Worm (Caenorhabditis elegans) whole organism, L2 larva: ENCODE data around the gene W08E12.5.

Experiments used
- C34F6.9 ChIP-seq: fragments of 150-350 bp; optimal IDR thresholded peaks from 2 replicates; lab custom pipeline; 2014; ENCODE audit warnings: missing biosample characterization, missing genetic modification characterization
- F13H6.1 ChIP-seq: sonication (generic microtip); optimal IDR thresholded peaks from 2 replicates; lab custom pipeline; 2016; ENCODE audit warnings: missing genetic modification characterization, missing compliant biosample characterization
- R02D3.7 ChIP-seq: fragments of 150-350 bp; optimal IDR thresholded peaks from 2 replicates; lab custom pipeline; 2014; ENCODE audit warnings: missing biosample characterization, missing genetic modification characterization
- Y55F3AM.14 ChIP-seq: fragments of 200-800 bp; sonication (Bioruptor generic); optimal IDR thresholded peaks from 2 replicates; lab custom pipeline; 2018; ENCODE audit warnings: mild to moderate bottlenecking, missing genetic modification characterization, missing compliant biosample characterization
- ZK546.5 ChIP-seq: sonication (generic microtip); optimal IDR thresholded peaks from 2 replicates; lab custom pipeline; 2017; ENCODE audit warnings: missing biosample characterization, missing genetic modification characterization
- alr-1 ChIP-seq: fragments of 150-350 bp; optimal IDR thresholded peaks from 2 replicates; lab custom pipeline; 2014; ENCODE audit warnings: missing biosample characterization, missing genetic modification characterization
- ama-1 ChIP-seq: fragments of 150-350 bp; optimal IDR thresholded peaks from 2 replicates; lab custom pipeline; 2018; ENCODE audit warnings: inconsistent platforms
- ceh-16 ChIP-seq: fragments of 150-350 bp; optimal IDR thresholded peaks from 2 replicates; lab custom pipeline; 2014; ENCODE audit warnings: missing biosample characterization, missing genetic modification characterization
- ceh-82 ChIP-seq: fragments of 150-350 bp; optimal IDR thresholded peaks from 2 replicates; lab custom pipeline; 2014; ENCODE audit warnings: missing biosample characterization, missing genetic modification characterization
- crh-2 ChIP-seq: sonication (generic microtip); optimal IDR thresholded peaks from 2 replicates; lab custom pipeline; 2017; ENCODE audit warnings: missing biosample characterization, missing genetic modification characterization
- dmd-4 ChIP-seq: sonication (generic microtip); optimal IDR thresholded peaks from 2 replicates; lab custom pipeline; 2017; ENCODE audit warnings: missing biosample characterization, missing genetic modification characterization
- egl-27 ChIP-seq: sonication (generic microtip); optimal IDR thresholded peaks from 3 replicates; lab custom pipeline; 2017; ENCODE audit warnings: missing biosample characterization, missing genetic modification reagents, missing genetic modification characterization
- fos-1 ChIP-seq: fragments of 150-350 bp; optimal IDR thresholded peaks from 2 replicates; lab custom pipeline; 2014; ENCODE audit warnings: missing biosample characterization, missing genetic modification characterization
- gmeb-1 ChIP-seq: fragments of 150-350 bp; optimal IDR thresholded peaks from 2 replicates; lab custom pipeline; 2014; ENCODE audit warnings: missing biosample characterization, missing genetic modification characterization
- lin-11 ChIP-seq: fragments of 150-350 bp; sonication (generic microtip); optimal IDR thresholded peaks from 2 replicates; lab custom pipeline; 2014; ENCODE audit warnings: missing biosample characterization, missing genetic modification characterization, inconsistent platforms, mixed read lengths
- lin-13 ChIP-seq: fragments of 150-350 bp; optimal IDR thresholded peaks from 2 replicates; lab custom pipeline; 2014; ENCODE audit warnings: missing biosample characterization, missing genetic modification reagents, missing genetic modification characterization
- lin-39 ChIP-seq: fragments of 150-350 bp; optimal IDR thresholded peaks from 2 replicates; lab custom pipeline; 2014; ENCODE audit warnings: missing biosample characterization, missing genetic modification reagents, missing genetic modification characterization
- lsy-2 ChIP-seq, 2 experiments: fragments of 150-350 bp in 1 of 2; sonication (generic microtip) in 1 of 2; optimal IDR thresholded peaks; 2 replicates each; lab custom pipeline; 2014 to 2017; ENCODE audit warnings: missing biosample characterization in 2 of 2, missing genetic modification characterization in 2 of 2
- mdl-1 ChIP-seq, 2 experiments: fragments of 150-350 bp in 1 of 2; sonication (generic microtip) in 1 of 2; optimal IDR thresholded peaks; 2 replicates each; lab custom pipeline; 2017; ENCODE audit warnings: missing biosample characterization in 2 of 2, missing genetic modification characterization in 2 of 2
- nhr-11 ChIP-seq: fragments of 150-350 bp; optimal IDR thresholded peaks from 2 replicates; lab custom pipeline; 2014; ENCODE audit warnings: missing biosample characterization, missing genetic modification characterization
- nhr-12 ChIP-seq: fragments of 150-350 bp; optimal IDR thresholded peaks from 2 replicates; lab custom pipeline; 2014; ENCODE audit warnings: missing biosample characterization, missing genetic modification characterization
- nhr-21 ChIP-seq: fragments of 150-350 bp; optimal IDR thresholded peaks from 2 replicates; lab custom pipeline; 2014; ENCODE audit warnings: missing biosample characterization, missing genetic modification characterization
- nhr-23 ChIP-seq: fragments of 150-350 bp; optimal IDR thresholded peaks from 2 replicates; lab custom pipeline; 2014; ENCODE audit warnings: missing biosample characterization, missing genetic modification reagents, missing genetic modification characterization
- nhr-237 ChIP-seq: fragments of 150-350 bp; optimal IDR thresholded peaks from 2 replicates; lab custom pipeline; 2014; ENCODE audit warnings: missing biosample characterization, missing genetic modification characterization
- nhr-25 ChIP-seq: fragments of 150-350 bp; sonication (generic microtip); optimal IDR thresholded peaks from 3 replicates; lab custom pipeline; 2014; ENCODE audit warnings: missing biosample characterization, missing genetic modification characterization
- nhr-6 ChIP-seq: fragments of 150-350 bp; optimal IDR thresholded peaks from 2 replicates; lab custom pipeline; 2014; ENCODE audit warnings: missing biosample characterization, missing genetic modification characterization
- nhr-77 ChIP-seq: fragments of 150-350 bp; optimal IDR thresholded peaks from 2 replicates; lab custom pipeline; 2014; ENCODE audit warnings: missing biosample characterization, missing genetic modification characterization
- peb-1 ChIP-seq: fragments of 150-350 bp; optimal IDR thresholded peaks from 2 replicates; lab custom pipeline; 2014; ENCODE audit warnings: missing biosample characterization, missing genetic modification characterization
- sem-4 ChIP-seq: fragments of 150-350 bp; optimal IDR thresholded peaks from 2 replicates; lab custom pipeline; 2014; ENCODE audit warnings: missing biosample characterization, missing genetic modification reagents, missing genetic modification characterization
- skn-1 ChIP-seq: sonication (generic microtip); optimal IDR thresholded peaks from 2 replicates; lab custom pipeline; 2017; ENCODE audit warnings: missing biosample characterization, missing genetic modification characterization
- sma-3 ChIP-seq: sonication (generic microtip); optimal IDR thresholded peaks from 2 replicates; lab custom pipeline; 2016; ENCODE audit warnings: missing genetic modification reagents, missing genetic modification characterization, missing compliant biosample characterization
- snpc-4 ChIP-seq: fragments of 150-350 bp; optimal IDR thresholded peaks from 2 replicates; lab custom pipeline; 2014; ENCODE audit warnings: missing biosample characterization, missing genetic modification characterization
- unc-39 ChIP-seq: fragments of 150-350 bp; optimal IDR thresholded peaks from 2 replicates; lab custom pipeline; 2014; ENCODE audit warnings: missing biosample characterization, missing genetic modification characterization
- unc-62 ChIP-seq: fragments of 150-350 bp; optimal IDR thresholded peaks from 2 replicates; lab custom pipeline; 2014; ENCODE audit warnings: missing biosample characterization, missing genetic modification reagents, missing genetic modification characterization
- zag-1 ChIP-seq: fragments of 150-350 bp; optimal IDR thresholded peaks from 2 replicates; lab custom pipeline; 2014; ENCODE audit warnings: missing biosample characterization, missing genetic modification characterization
- ztf-1 ChIP-seq: fragments of 200-800 bp; sonication (Bioruptor generic); conservative IDR thresholded peaks from 2 replicates; pipeline ENCODE4 v1.3.6; 2022; ENCODE audit warnings: missing genetic modification characterization, missing compliant biosample characterization
- ztf-4 ChIP-seq: fragments of 150-350 bp; optimal IDR thresholded peaks from 2 replicates; lab custom pipeline; 2014; ENCODE audit warnings: missing biosample characterization, missing genetic modification characterization

The W08E12.5 gene

ce11 chrIV:3265657-3266056, 34.9 kb upstream of the W08E12.5 start, which contains the start of gene T26C12.2:
T26C12.2 (minus strand) TSS chrIV:3265757.
- TF ChIP-seq nhr-6 (tag; lab: Kevin White, UChicago), result no peak
- no peak for TF ChIP-seq F13H6.1 (tag; lab: Kevin White, UChicago)
- no peak for TF ChIP-seq nhr-12 (tag; lab: Kevin White, UChicago)
- no peak for TF ChIP-seq unc-39
- TF ChIP-seq lin-11 (tag; lab: Kevin White, UChicago), result no peak
- TF ChIP-seq nhr-23 (tag; lab: Kevin White, UChicago), result no peak
- no peak for TF ChIP-seq ceh-82 (tag; lab: Kevin White, UChicago)
- no peak for TF ChIP-seq sem-4 (tag; lab: Kevin White, UChicago)
- TF ChIP-seq alr-1 (tag; lab: Kevin White, UChicago), result no peak
- TF ChIP-seq zag-1, result no peak
- TF ChIP-seq ceh-16 (tag; lab: Kevin White, UChicago), result no peak
- no peak for TF ChIP-seq R02D3.7 (tag; lab: Kevin White, UChicago)
- TF ChIP-seq nhr-237 (tag; lab: Kevin White, UChicago), result no peak
- no peak for TF ChIP-seq snpc-4
- no peak for TF ChIP-seq nhr-11 (tag; lab: Kevin White, UChicago)
- TF ChIP-seq sma-3 (GFP tag; lab: Kevin White, UChicago), result no peak
- TF ChIP-seq ztf-1 (GFP tag; lab: Robert Waterston, UW), result no peak
- no peak for TF ChIP-seq peb-1 (tag; lab: Kevin White, UChicago)
- TF ChIP-seq lsy-2 (tag; optimal IDR thresholded peaks at IDR 0.05; lab: Kevin White, UChicago), result no peak
- TF ChIP-seq ama-1 (lab: Kevin White, UChicago), result no peak

- TF ChIP-seq unc-62 (GFP tag; lab: Kevin White, UChicago), result no peak
- TF ChIP-seq nhr-23 (tag; lab: Kevin White, UChicago), result no peak
- TF ChIP-seq crh-2 (tag; lab: Kevin White, UChicago), result no peak
- TF ChIP-seq fos-1 (tag; lab: Kevin White, UChicago), result no peak
- TF ChIP-seq nhr-21 (tag; lab: Kevin White, UChicago), result no peak
- TF ChIP-seq alr-1 (tag; lab: Kevin White, UChicago), result no peak
- no peak for TF ChIP-seq Y55F3AM.14
- no peak for TF ChIP-seq gmeb-1 (tag; lab: Kevin White, UChicago)
- no peak for TF ChIP-seq skn-1
- TF ChIP-seq egl-27 (tag; lab: Kevin White, UChicago), result no peak
- TF ChIP-seq mdl-1 (tag; optimal IDR thresholded peaks at IDR 0.05; lab: Kevin White, UChicago), result no peak
- TF ChIP-seq, all 48 proteins: peak for 0
Observed at ce11 chrIV:3266841-3267240, 33.8 kb upstream of the W08E12.5 start.

ce11 chrIV:3267581-3267980, 33.0 kb upstream of the W08E12.5 start, which contains the start of gene clec-173:
clec-173 (minus strand) TSS chrIV:3267681.
- TF ChIP-seq snpc-4 (no peak), egl-27 (tag; lab: Kevin White, UChicago) (no peak), zag-1 (no peak), lsy-2 (tag; optimal IDR thresholded peaks at IDR 0.05; lab: Kevin White, UChicago) (no peak), nhr-21 (tag; lab: Kevin White, UChicago) (no peak), gmeb-1 (tag; lab: Kevin White, UChicago) (no peak), nhr-77 (tag; lab: Kevin White, UChicago) (no peak), lin-39 (tag; lab: Kevin White, UChicago) (no peak), lin-13 (GFP tag; lab: Kevin White, UChicago) (no peak), ztf-4 (tag; lab: Kevin White, UChicago) (no peak), ztf-1 (GFP tag; lab: Robert Waterston, UW) (no peak), nhr-237 (tag; lab: Kevin White, UChicago) (no peak), unc-62 (GFP tag; lab: Kevin White, UChicago) (no peak), crh-2 (tag; lab: Kevin White, UChicago) (no peak), C34F6.9 (tag; lab: Kevin White, UChicago) (no peak), unc-39 (no peak), sma-3 (GFP tag; lab: Kevin White, UChicago) (no peak), ZK546.5 (no peak), dmd-4 (no peak)

ce11 chrIV:3271342-3271741, 29.2 kb upstream of the W08E12.5 start:
- TF ChIP-seq alr-1 (tag; lab: Kevin White, UChicago), result no peak
- no peak for TF ChIP-seq ztf-4 (tag; lab: Kevin White, UChicago)
- no peak for TF ChIP-seq nhr-23 (tag; lab: Kevin White, UChicago)
- TF ChIP-seq nhr-25 (tag; lab: Kevin White, UChicago), result no peak
- TF ChIP-seq, all 48 proteins: peak for 0
